Worm (Caenorhabditis elegans) whole organism, L4 larva: ENCODE data around the gene cdc-50.B.

ENCODE experiments used
- ama-1 ChIP-seq: fragments of 150-350 bp; optimal IDR thresholded peaks from 2 replicates; lab custom pipeline; 2014; ENCODE audit warnings: inconsistent platforms, mixed read lengths
- fkh-10 ChIP-seq: fragments of 150-350 bp; optimal IDR thresholded peaks from 2 replicates; lab custom pipeline; 2014; ENCODE audit warnings: missing biosample characterization, missing genetic modification reagents, missing genetic modification characterization
- fos-1 ChIP-seq: fragments of 150-350 bp; optimal IDR thresholded peaks from 2 replicates; lab custom pipeline; 2014; ENCODE audit warnings: missing biosample characterization, missing genetic modification characterization
- hlh-30 ChIP-seq: sonication (generic microtip); optimal IDR thresholded peaks from 2 replicates; lab custom pipeline; 2017; ENCODE audit warnings: antibody characterized with exemption, mild to moderate bottlenecking, missing genetic modification characterization, missing compliant biosample characterization; ENCODE audit not compliant: insufficient read depth
- lsy-2 ChIP-seq, 2 experiments: fragments of 150-350 bp in 1 of 2; sonication (generic microtip) in 1 of 2; optimal IDR thresholded peaks; 2 replicates each; lab custom pipeline; 2014 to 2017; ENCODE audit warnings: missing biosample characterization in 2 of 2, missing genetic modification characterization in 2 of 2
- nhr-237 ChIP-seq: sonication (generic microtip); optimal IDR thresholded peaks from 2 replicates; lab custom pipeline; 2017; ENCODE audit warnings: missing biosample characterization, missing genetic modification characterization
- nhr-25 ChIP-seq: sonication (generic microtip); optimal IDR thresholded peaks from 2 replicates; lab custom pipeline; 2017; ENCODE audit warnings: missing genetic modification characterization, mild to moderate bottlenecking, missing compliant biosample characterization, antibody characterized with exemption, moderate library complexity, borderline replicate concordance; ENCODE audit not compliant: insufficient read depth
- pha-4 ChIP-seq, 2 experiments: fragments of 150-350 bp in 1 of 2; fragments of 200-800 bp in 1 of 2; sonication (Bioruptor generic) in 1 of 2; IDR thresholded peaks in 1 of 2; optimal IDR thresholded peaks in 1 of 2; 2 replicates each; pipeline versions ENCODE4 v1.3.6 to Lab custom; 2014 to 2022; ENCODE audit warnings: missing genetic modification characterization in 2 of 2, missing genetic modification reagents in 2 of 2, missing biosample characterization in 1 of 2, missing compliant biosample characterization in 1 of 2
- snpc-4 ChIP-seq: fragments of 150-350 bp; optimal IDR thresholded peaks from 2 replicates; lab custom pipeline; 2014; ENCODE audit warnings: missing biosample characterization, missing genetic modification characterization

- no peak for TF ChIP-seq snpc-4 (tag; lab: Kevin White, UChicago)
- TF ChIP-seq nhr-237, result no peak
- TF ChIP-seq fkh-10, result no peak
- TF ChIP-seq lsy-2 (tag; optimal IDR thresholded peaks at IDR 0.05; lab: Kevin White, UChicago), result no peak
- TF ChIP-seq ama-1 (lab: Kevin White, UChicago), result no peak
- no peak for TF ChIP-seq pha-4 (GFP tag; IDR thresholded peaks at IDR 0.05; lab: Robert Waterston, UW)
- peak; percentile 34 for TF ChIP-seq pha-4 (tag; optimal IDR thresholded peaks at IDR 0.05; lab: Kevin White, UChicago)
- peak; percentile 78 for TF ChIP-seq nhr-25 (tag; lab: Kevin White, UChicago)
- peak; percentile 91 for TF ChIP-seq hlh-30
- no peak for TF ChIP-seq fos-1 (tag; lab: Kevin White, UChicago)
Measured at ce11 chrIV:8782172-8782571, 17.5 kb downstream of the cdc-50.B start.
